Fruit fly (Drosophila melanogaster): ENCODE results near the gene Meltrin.

Meltrin gene

dm6 chr3R:14737894-14738860 is 41.1 kb upstream of the Meltrin start (continued):
- TF ChIP-seq gcm (GFP tag; optimal IDR thresholded peaks at IDR 0.05) (peak; percentile 90), CG10274 (GFP tag; optimal IDR thresholded peaks at IDR 0.05) (peak; percentile 76), vvl (GFP tag; IDR thresholded peaks at IDR 0.05) (peak; percentile 97), tio (GFP tag; optimal IDR thresholded peaks at IDR 0.05) (peak; percentile 93), CG10209 (GFP tag; optimal IDR thresholded peaks at IDR 0.05) (peak; percentile 93), CG10267 (tag; optimal IDR thresholded peaks at IDR 0.05) (peak; percentile 83), disco-r (GFP tag; optimal IDR thresholded peaks at IDR 0.05) (peak; percentile 92), CG13624 (GFP tag; optimal IDR thresholded peaks at IDR 0.05) (peak; percentile 93), psq (GFP tag; optimal IDR thresholded peaks at IDR 0.05) (peak; percentile 75), ara (GFP tag; IDR thresholded peaks at IDR 0.05) (peak; percentile 94), CG14667 (GFP tag; IDR thresholded peaks at IDR 0.05) (peak; percentile 95; the same call in 1 of the 2 replicates), CG1647 (GFP tag; optimal IDR thresholded peaks at IDR 0.05) (peak; percentile 87), CG6765 (GFP tag; optimal IDR thresholded peaks at IDR 0.05) (peak; percentile 69), jing (GFP tag; optimal IDR thresholded peaks at IDR 0.05) (peak; percentile 86), unpg (GFP tag; optimal IDR thresholded peaks at IDR 0.05) (peak; percentile 96), CG3407 (GFP tag; optimal IDR thresholded peaks at IDR 0.05) (peak; percentile 90), Sox102F (GFP tag; optimal IDR thresholded peaks at IDR 0.05) (peak; percentile 96), CG9727 (GFP tag; optimal IDR thresholded peaks at IDR 0.05) (peak; percentile 95), CG11085 (GFP tag; IDR thresholded peaks at IDR 0.05) (peak; percentile 90), Drgx (GFP tag; IDR thresholded peaks at IDR 0.05) (peak; percentile 97), CG12299 (tag; optimal IDR thresholded peaks at IDR 0.05) (peak; percentile 74), pan (optimal IDR thresholded peaks at IDR 0.05) (no peak), pan (GFP tag; optimal IDR thresholded peaks at IDR 0.05 in 1 of 2, IDR thresholded peaks at IDR 0.05 in 1 of 2) (peak in 1 of 2 experiments; percentile 97), Stat92E (GFP tag; optimal IDR thresholded peaks at IDR 0.05) (no peak), D19B (GFP tag; optimal IDR thresholded peaks at IDR 0.05) (peak; percentile 83), CG8281 (tag; optimal IDR thresholded peaks at IDR 0.05) (peak; percentile 72), wdn (GFP tag; IDR thresholded peaks at IDR 0.05) (peak; percentile 89), CG1024 (GFP tag; IDR thresholded peaks at IDR 0.05) (peak; percentile 89), CG33213 (GFP tag; optimal IDR thresholded peaks at IDR 0.05) (peak; percentile 94), Dad (GFP tag; optimal IDR thresholded peaks at IDR 0.05) (peak; percentile 91), CG14014 (GFP tag; IDR thresholded peaks at IDR 0.05) (peak; percentile 95), mam (GFP tag; optimal IDR thresholded peaks at IDR 0.05) (peak; percentile 93), zfh1 (GFP tag; IDR thresholded peaks at IDR 0.05) (peak; percentile 97), seq (GFP tag; IDR thresholded peaks at IDR 0.05) (peak; percentile 93), CG7372 (GFP tag; IDR thresholded peaks at IDR 0.05) (peak; percentile 94), fd3F (GFP tag; optimal IDR thresholded peaks at IDR 0.05) (peak; percentile 90), Atf3 (GFP tag; optimal IDR thresholded peaks at IDR 0.05) (peak; percentile 92), Bdp1 (GFP tag; optimal IDR thresholded peaks at IDR 0.05) (peak; percentile 86), CG30431 (GFP tag; optimal IDR thresholded peaks at IDR 0.05) (peak; percentile 91), CG7839 (tag; optimal IDR thresholded peaks at IDR 0.05) (peak; percentile 96), tap (tag; optimal IDR thresholded peaks at IDR 0.05) (peak; percentile 91), CG16815 (GFP tag; optimal IDR thresholded peaks at IDR 0.05) (peak; percentile 91), slbo (GFP tag; IDR thresholded peaks at IDR 0.05) (peak; percentile 98), p53 (GFP tag; optimal IDR thresholded peaks at IDR 0.05) (peak; percentile 74), Opbp (GFP tag; IDR thresholded peaks at IDR 0.05; ENCODE audit: partially characterized antibody) (no peak), CG6272 (GFP tag; IDR thresholded peaks at IDR 0.05) (peak; percentile 90), HLH54F (GFP tag; optimal IDR thresholded peaks at IDR 0.05) (peak; percentile 91), klu (GFP tag; IDR thresholded peaks at IDR 0.05) (peak; percentile 90), zfh2 (GFP tag; optimal IDR thresholded peaks at IDR 0.05) (peak; percentile 92)

All from whole organism, embryonic.